Worm (Caenorhabditis elegans) whole organism, early embryonic: ENCODE data around the gene alh-7.

Experiments used
- B0310.2 ChIP-seq: sonication (generic microtip); optimal IDR thresholded peaks from 2 replicates; lab custom pipeline; 2016; ENCODE audit warnings: mild to moderate bottlenecking, missing genetic modification characterization, missing compliant biosample characterization
- F13C5.2 ChIP-seq: sonication (generic microtip); optimal IDR thresholded peaks from 2 replicates; lab custom pipeline; 2017; ENCODE audit warnings: mild to moderate bottlenecking, missing genetic modification characterization, inconsistent platforms, missing compliant biosample characterization
- ama-1 ChIP-seq: fragments of 150-350 bp; optimal IDR thresholded peaks from 2 replicates; lab custom pipeline; 2014
- ceh-36 ChIP-seq: sonication (generic microtip); optimal IDR thresholded peaks from 2 replicates; lab custom pipeline; 2016; ENCODE audit warnings: missing genetic modification characterization, inconsistent platforms, missing compliant biosample characterization
- flt-1 ChIP-seq: fragments of 200-800 bp; sonication (Bioruptor generic); IDR thresholded peaks from 2 replicates; pipeline ENCODE4 v1.3.6; 2022; ENCODE audit warnings: missing genetic modification characterization, missing compliant biosample characterization
- hmbx-1 ChIP-seq: sonication (generic microtip); optimal IDR thresholded peaks from 2 replicates; lab custom pipeline; 2016; ENCODE audit warnings: mild to moderate bottlenecking, missing genetic modification characterization, missing compliant biosample characterization
- hmg-4 ChIP-seq: fragments of 200-800 bp; sonication (Bioruptor generic); optimal IDR thresholded peaks from 2 replicates; lab custom pipeline; 2018; ENCODE audit warnings: mild to moderate bottlenecking, missing genetic modification characterization, missing compliant biosample characterization
- hnd-1 ChIP-seq: sonication (generic microtip); optimal IDR thresholded peaks from 2 replicates; lab custom pipeline; 2016; ENCODE audit warnings: missing genetic modification characterization, missing compliant biosample characterization
- tbx-11 ChIP-seq: fragments of 200-800 bp; sonication (Bioruptor generic); IDR thresholded peaks from 2 replicates; pipeline ENCODE4 v1.3.6; 2022; ENCODE audit warnings: missing genetic modification characterization, missing compliant biosample characterization
- tra-4 ChIP-seq: sonication (generic microtip); optimal IDR thresholded peaks from 2 replicates; lab custom pipeline; 2017; ENCODE audit warnings: missing genetic modification characterization, missing compliant biosample characterization

ce11 chrII:13508607-13509006, 17.0 kb upstream of the alh-7 start:
- no peak for TF ChIP-seq B0310.2 (tag; lab: Kevin White, UChicago)
- no peak for TF ChIP-seq ceh-36
- TF ChIP-seq F13C5.2 (tag; lab: Kevin White, UChicago) = no peak
- TF ChIP-seq tra-4 (tag; lab: Kevin White, UChicago) = no peak
- no peak for TF ChIP-seq ama-1 (lab: Kevin White, UChicago)
- TF ChIP-seq tbx-11 (GFP tag; lab: Robert Waterston, UW) = no peak
- no peak for TF ChIP-seq hnd-1 (tag; lab: Kevin White, UChicago)
- TF ChIP-seq hmbx-1 (tag; lab: Kevin White, UChicago) = no peak
- no peak for TF ChIP-seq flt-1
- TF ChIP-seq hmg-4 = no peak
